Fruit fly (Drosophila melanogaster): Measurements from ENCODE around the gene Cmpk.

The Cmpk gene

dm6 chr3R:26012801-26013663 is 42.2 kb downstream of the Cmpk start (continued):
- no peak for TF ChIP-seq sc (optimal IDR thresholded peaks at IDR 0.05)
- peak; percentile 39 for TF ChIP-seq sc (GFP tag; optimal IDR thresholded peaks at IDR 0.05)
- no peak for TF ChIP-seq Hmx (GFP tag; optimal IDR thresholded peaks at IDR 0.05)
- TF ChIP-seq sim (GFP tag; IDR thresholded peaks at IDR 0.05) = no peak
- TF ChIP-seq CG9609 (GFP tag; optimal IDR thresholded peaks at IDR 0.05) = no peak
- peak; percentile 63 for TF ChIP-seq CG2678 (tag; optimal IDR thresholded peaks at IDR 0.05)
- no peak for TF ChIP-seq CG11695 (GFP tag; IDR thresholded peaks at IDR 0.05)
- no peak for TF ChIP-seq eyg (GFP tag; optimal IDR thresholded peaks at IDR 0.05)
- no peak for TF ChIP-seq bigmax (GFP tag; optimal IDR thresholded peaks at IDR 0.05)
- TF ChIP-seq CG3838 (GFP tag; optimal IDR thresholded peaks at IDR 0.05) = no peak
- peak; percentile 4 for TF ChIP-seq Hr3 (GFP tag; optimal IDR thresholded peaks at IDR 0.05)
- no peak for TF ChIP-seq cad (GFP tag; optimal IDR thresholded peaks at IDR 0.05)
- no peak for TF ChIP-seq ftz-f1 (GFP tag; optimal IDR thresholded peaks at IDR 0.05)
- TF ChIP-seq BtbVII (GFP tag; optimal IDR thresholded peaks at IDR 0.05) = no peak
- TF ChIP-seq CG2199 (GFP tag; IDR thresholded peaks at IDR 0.05) = no peak
- TF ChIP-seq chinmo (GFP tag; IDR thresholded peaks at IDR 0.05; ENCODE audit: partially characterized antibody) = no peak
- peak; percentile 84 for TF ChIP-seq CG33557 (GFP tag; optimal IDR thresholded peaks at IDR 0.05)
- TF ChIP-seq CG6854 (GFP tag; optimal IDR thresholded peaks at IDR 0.05) = no peak
- TF ChIP-seq Camta (GFP tag; optimal IDR thresholded peaks at IDR 0.05) = no peak
- peak; percentile 52 for TF ChIP-seq CoRest (tag; optimal IDR thresholded peaks at IDR 0.05)
- no peak for TF ChIP-seq D19B (GFP tag; optimal IDR thresholded peaks at IDR 0.05)
- no peak for TF ChIP-seq cas (GFP tag; IDR thresholded peaks at IDR 0.05)
- peak; percentile 27 for TF ChIP-seq CG16815 (GFP tag; optimal IDR thresholded peaks at IDR 0.05)
- TF ChIP-seq CG6175 (GFP tag; IDR thresholded peaks at IDR 0.05) = 0 out of 3 replicates have a peak, but pooled peaks have one; percentile 44
- TF ChIP-seq Sin3A (optimal IDR thresholded peaks at IDR 0.05) = no peak
- TF ChIP-seq CG3847 (GFP tag; IDR thresholded peaks at IDR 0.05) = no peak
- TF ChIP-seq ab (GFP tag; optimal IDR thresholded peaks at IDR 0.05) = no peak
- TF ChIP-seq CG9437 (GFP tag; optimal IDR thresholded peaks at IDR 0.05) = peak; percentile 34
- no peak for TF ChIP-seq Dad (GFP tag; optimal IDR thresholded peaks at IDR 0.05)
- no peak for TF ChIP-seq Hand (GFP tag; optimal IDR thresholded peaks at IDR 0.05)
- 0 out of 2 replicates have a peak, but pooled peaks have one; percentile 17 for TF ChIP-seq Awh (GFP tag; IDR thresholded peaks at IDR 0.05)
- TF ChIP-seq chif (GFP tag; optimal IDR thresholded peaks at IDR 0.05) = no peak
- no peak for TF ChIP-seq CG4730 (GFP tag; IDR thresholded peaks at IDR 0.05)
- peak; percentile 49 for TF ChIP-seq Sox100B (GFP tag; optimal IDR thresholded peaks at IDR 0.05)
- TF ChIP-seq Doc2 (GFP tag; IDR thresholded peaks at IDR 0.05) = no peak
- no peak for TF ChIP-seq Lhr (GFP tag; optimal IDR thresholded peaks at IDR 0.05)
- TF ChIP-seq tgo (GFP tag; IDR thresholded peaks at IDR 0.05) = no peak
- no peak for TF ChIP-seq crp (GFP tag; optimal IDR thresholded peaks at IDR 0.05)
- TF ChIP-seq MESR4 (GFP tag; optimal IDR thresholded peaks at IDR 0.05) = no peak
- no peak for TF ChIP-seq chn (GFP tag; optimal IDR thresholded peaks at IDR 0.05)
- no peak for TF ChIP-seq pfk (GFP tag; optimal IDR thresholded peaks at IDR 0.05)
- TF ChIP-seq CG31388 (GFP tag; optimal IDR thresholded peaks at IDR 0.05) = no peak
- TF ChIP-seq ranshi (GFP tag; IDR thresholded peaks at IDR 0.05) = no peak
- no peak for TF ChIP-seq CG33213 (GFP tag; optimal IDR thresholded peaks at IDR 0.05)
- TF ChIP-seq CG18599 (GFP tag; optimal IDR thresholded peaks at IDR 0.05) = peak; percentile 11
- TF ChIP-seq CG5953 (GFP tag; IDR thresholded peaks at IDR 0.05) = no peak
- no peak for TF ChIP-seq ash1 (GFP tag; optimal IDR thresholded peaks at IDR 0.05)
- peak; percentile 78 for TF ChIP-seq Blimp-1 (GFP tag; optimal IDR thresholded peaks at IDR 0.05)
- TF ChIP-seq nmo (GFP tag; optimal IDR thresholded peaks at IDR 0.05) = peak; percentile 74
- no peak for TF ChIP-seq hth (optimal IDR thresholded peaks at IDR 0.05)

Measured in whole organism, embryonic.